Fruit fly (Drosophila melanogaster) whole organism: Measurements from ENCODE around the gene CG43291.

Experiments used
- CG8478 ChIP-seq: fragments of >200 bp; optimal IDR thresholded peaks from 2 replicates; lab custom pipeline; 2018; ENCODE audit warnings: inconsistent platforms
- Dll ChIP-seq: fragments of >200 bp; optimal IDR thresholded peaks from 2 replicates; lab custom pipeline; 2017
- pan ChIP-seq: fragments of >200 bp; optimal IDR thresholded peaks from 2 replicates; lab custom pipeline; 2017
- psq ChIP-seq: fragments of >200 bp; optimal IDR thresholded peaks from 2 replicates; lab custom pipeline; 2017
- usp ChIP-seq: fragments of >200 bp; optimal IDR thresholded peaks from 2 replicates; lab custom pipeline; 2017; ENCODE audit warnings: missing biosample characterization, missing genetic modification characterization, mixed read lengths

DNA sequence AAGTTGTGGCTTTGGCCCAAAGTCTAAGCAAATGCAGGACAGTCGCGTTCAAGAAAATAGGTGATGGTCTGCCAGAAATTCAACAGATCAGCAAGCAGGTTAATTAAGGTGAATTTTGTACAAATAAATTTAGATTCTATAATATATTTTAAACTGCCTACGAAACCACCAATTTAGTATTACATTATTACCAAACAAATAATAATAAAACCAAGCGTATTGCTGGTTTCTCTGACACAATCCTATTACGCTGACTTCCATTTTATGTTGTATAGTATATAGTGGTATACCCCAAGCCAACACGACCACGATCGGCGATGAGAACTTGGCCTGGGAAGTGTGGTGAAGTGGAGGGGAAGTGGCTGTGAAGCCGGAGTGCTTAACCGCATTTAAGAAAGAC, 47.0 kb upstream of the CG43291 start:
- TF ChIP-seq CG8478 (lab: Kevin White, UChicago) = no peak
- TF ChIP-seq psq = no peak
- TF ChIP-seq usp = no peak
- TF ChIP-seq Dll (lab: Kevin White, UChicago) = no peak
- TF ChIP-seq pan (lab: Kevin White, UChicago) = no peak
